Fruit fly (Drosophila melanogaster): ENCODE data around the gene CG1113.

The CG1113 gene

DNA sequence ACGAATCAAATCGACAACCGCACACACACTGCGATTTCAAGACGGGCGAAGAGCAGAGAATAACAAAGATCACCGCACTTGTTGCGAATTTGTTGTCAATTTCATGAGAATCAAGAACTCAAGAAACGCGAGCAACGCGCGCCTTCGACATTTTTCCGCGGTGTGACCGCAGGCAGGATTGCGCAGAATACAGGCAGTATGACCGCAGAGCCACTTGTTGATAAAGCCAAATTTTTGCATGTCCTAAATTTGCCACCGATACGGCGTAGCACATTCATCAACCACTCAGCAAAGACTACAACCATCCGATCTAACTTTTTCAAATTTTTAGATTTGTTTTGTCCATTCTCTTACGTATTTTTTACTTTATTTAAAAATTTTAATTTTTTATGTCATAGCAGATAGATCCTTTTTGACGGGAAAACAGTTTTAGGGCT lies 35.7 kb upstream of the CG1113 start, which contains the start of gene cno:
Gene cno, minus strand, starts transcription at position 179 of the 437 bp plus-strand sequence.
- no peak for TF ChIP-seq Aef1 (GFP tag; IDR thresholded peaks at IDR 0.05)
- TF ChIP-seq Sry-δ (GFP tag; optimal IDR thresholded peaks at IDR 0.05) = peak; percentile 52
- TF ChIP-seq CG12744 (GFP tag; optimal IDR thresholded peaks at IDR 0.05) = no peak
- no peak for TF ChIP-seq Gsc (GFP tag; IDR thresholded peaks at IDR 0.05)
- no peak for TF ChIP-seq Kr (GFP tag; optimal IDR thresholded peaks at IDR 0.05)
- no peak for TF ChIP-seq Drgx (GFP tag; IDR thresholded peaks at IDR 0.05)
- no peak for TF ChIP-seq NK7.1 (GFP tag; optimal IDR thresholded peaks at IDR 0.05)
- TF ChIP-seq Optix (GFP tag; IDR thresholded peaks at IDR 0.05) = no peak
- TF ChIP-seq CG13894 (tag; optimal IDR thresholded peaks at IDR 0.05) = peak; percentile 42
- TF ChIP-seq gcm (GFP tag; optimal IDR thresholded peaks at IDR 0.05) = peak; percentile 12
- TF ChIP-seq fd64A (GFP tag; optimal IDR thresholded peaks at IDR 0.05) = peak; percentile 28
- no peak for TF ChIP-seq CG10147 (GFP tag; optimal IDR thresholded peaks at IDR 0.05)
- TF ChIP-seq C15 (GFP tag; IDR thresholded peaks at IDR 0.05) = no peak
- TF ChIP-seq CG8924 (tag; optimal IDR thresholded peaks at IDR 0.05) = peak; percentile 66
- TF ChIP-seq maf-S (GFP tag; optimal IDR thresholded peaks at IDR 0.05) = no peak
- no peak for TF ChIP-seq zfh2 (GFP tag; optimal IDR thresholded peaks at IDR 0.05)
- no peak for TF ChIP-seq scrt (GFP tag; optimal IDR thresholded peaks at IDR 0.05)
- no peak for TF ChIP-seq Xbp1 (GFP tag; optimal IDR thresholded peaks at IDR 0.05)
- peak; percentile 17 for TF ChIP-seq CG12769 (tag; optimal IDR thresholded peaks at IDR 0.05)
- TF ChIP-seq slbo (GFP tag; IDR thresholded peaks at IDR 0.05) = peak; percentile 33; the same call in 1 of the 2 replicates
- no peak for TF ChIP-seq CG9727 (GFP tag; optimal IDR thresholded peaks at IDR 0.05)
- TF ChIP-seq Jarid2 (GFP tag; optimal IDR thresholded peaks at IDR 0.05) = peak; percentile 91
- TF ChIP-seq Sin3A (optimal IDR thresholded peaks at IDR 0.05) = peak; percentile 15
- no peak for TF ChIP-seq CG14441 (GFP tag; IDR thresholded peaks at IDR 0.05)
- TF ChIP-seq CG3838 (GFP tag; optimal IDR thresholded peaks at IDR 0.05) = no peak
- TF ChIP-seq stwl (tag; optimal IDR thresholded peaks at IDR 0.05) = peak; percentile 42
- peak; percentile 85 for TF ChIP-seq E2f2 (GFP tag; IDR thresholded peaks at IDR 0.05)
- no peak; the same call in 2 of the 3 replicates for TF ChIP-seq CG3726 (GFP tag; IDR thresholded peaks at IDR 0.05)
- TF ChIP-seq CG4404 (GFP tag; IDR thresholded peaks at IDR 0.05) = no peak
- TF ChIP-seq Oli (tag; optimal IDR thresholded peaks at IDR 0.05) = no peak
- TF ChIP-seq onecut (GFP tag; IDR thresholded peaks at IDR 0.05) = peak; percentile 23; the same call in 1 of the 2 replicates
- TF ChIP-seq Nf-YB (GFP tag; optimal IDR thresholded peaks at IDR 0.05) = no peak
- TF ChIP-seq MBD-R2 (GFP tag; IDR thresholded peaks at IDR 0.05) = peak; percentile 36; the same call in 1 of the 2 replicates
- TF ChIP-seq klu (GFP tag; IDR thresholded peaks at IDR 0.05) = no peak
- TF ChIP-seq Ada2b (GFP tag; IDR thresholded peaks at IDR 0.05) = no peak
- TF ChIP-seq CG9215 (GFP tag; IDR thresholded peaks at IDR 0.05) = no peak
- no peak for TF ChIP-seq CG18764 (GFP tag; optimal IDR thresholded peaks at IDR 0.05)
- TF ChIP-seq inv (GFP tag; IDR thresholded peaks at IDR 0.05; ENCODE audit: partially characterized antibody) = no peak
- TF ChIP-seq CG12071 (GFP tag; optimal IDR thresholded peaks at IDR 0.05) = no peak
- TF ChIP-seq gfzf (GFP tag; optimal IDR thresholded peaks at IDR 0.05) = peak; percentile 100
- no peak; the same call in 1 of the 2 replicates for TF ChIP-seq seq (GFP tag; IDR thresholded peaks at IDR 0.05)
- TF ChIP-seq peb (GFP tag; IDR thresholded peaks at IDR 0.05) = no peak
- TF ChIP-seq Lpt (GFP tag; optimal IDR thresholded peaks at IDR 0.05) = no peak
- no peak for TF ChIP-seq CG11723 (GFP tag; optimal IDR thresholded peaks at IDR 0.05)
- no peak for TF ChIP-seq sisA (GFP tag; IDR thresholded peaks at IDR 0.05)
- no peak for TF ChIP-seq cg (GFP tag; optimal IDR thresholded peaks at IDR 0.05)
- TF ChIP-seq CG4282 (GFP tag; optimal IDR thresholded peaks at IDR 0.05) = no peak
- no peak for TF ChIP-seq Mes4 (GFP tag; optimal IDR thresholded peaks at IDR 0.05)
- TF ChIP-seq Camta (GFP tag; optimal IDR thresholded peaks at IDR 0.05) = no peak
- TF ChIP-seq CG1529 (GFP tag; optimal IDR thresholded peaks at IDR 0.05) = no peak
- no peak for TF ChIP-seq da (GFP tag; optimal IDR thresholded peaks at IDR 0.05)
- no peak for TF ChIP-seq CG12104 (GFP tag; optimal IDR thresholded peaks at IDR 0.05)
- no peak for TF ChIP-seq slp2 (GFP tag; optimal IDR thresholded peaks at IDR 0.05)

Measured in whole organism, embryonic.